Fruit fly (Drosophila melanogaster): ENCODE measurements around the gene Med.

Gene Med

DNA sequence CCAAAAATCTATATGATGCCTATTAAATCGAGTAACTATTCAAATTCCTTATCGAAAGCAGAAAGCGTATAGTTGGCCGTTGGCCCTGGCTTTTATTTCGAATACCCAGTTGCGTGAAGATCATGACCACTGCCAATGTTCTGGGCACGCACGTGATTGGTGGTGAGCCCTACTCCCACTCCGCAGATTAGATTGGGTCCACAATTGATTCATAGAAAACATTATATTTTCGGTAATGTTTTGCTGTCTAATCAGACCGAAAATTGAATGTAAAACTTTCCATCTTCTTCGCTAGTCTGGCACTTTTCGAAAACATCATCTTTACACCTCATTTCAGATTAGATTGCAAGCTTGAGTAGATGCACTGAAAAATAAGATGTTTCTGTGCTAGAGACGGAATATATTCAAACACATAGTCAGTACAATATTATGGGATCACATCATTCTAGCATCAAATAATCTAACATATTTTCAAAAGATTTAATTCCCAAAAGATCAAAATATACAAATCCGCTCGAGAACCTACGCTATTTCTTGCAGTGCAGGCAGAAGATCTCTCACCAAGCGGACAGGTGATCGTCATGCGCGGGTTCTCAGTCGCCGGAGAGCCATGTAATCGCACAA is 18.5 kb upstream of the Med start, which contains the start of gene CG1774 (continued):
- TF ChIP-seq tio (GFP tag; optimal IDR thresholded peaks at IDR 0.05) (no peak), wek (GFP tag; optimal IDR thresholded peaks at IDR 0.05) (peak; percentile 4), vfl (GFP tag; optimal IDR thresholded peaks at IDR 0.05) (peak; percentile 69), CG7357 (GFP tag; IDR thresholded peaks at IDR 0.05) (no peak), CG3281 (GFP tag; optimal IDR thresholded peaks at IDR 0.05) (peak; percentile 90), Poxn (GFP tag; IDR thresholded peaks at IDR 0.05) (peak; percentile 63), usp (GFP tag; optimal IDR thresholded peaks at IDR 0.05) (no peak), pb (GFP tag; optimal IDR thresholded peaks at IDR 0.05) (peak; percentile 45), sc (optimal IDR thresholded peaks at IDR 0.05) (no peak), sc (GFP tag; optimal IDR thresholded peaks at IDR 0.05) (no peak), fd3F (GFP tag; optimal IDR thresholded peaks at IDR 0.05) (peak; percentile 66), mld (GFP tag; IDR thresholded peaks at IDR 0.05; ENCODE audit: partially characterized antibody) (no peak), CG10462 (GFP tag; optimal IDR thresholded peaks at IDR 0.05) (peak; percentile 25), CG17802 (tag; optimal IDR thresholded peaks at IDR 0.05) (peak; percentile 32), CG8281 (tag; optimal IDR thresholded peaks at IDR 0.05) (peak; percentile 43), emc (GFP tag; optimal IDR thresholded peaks at IDR 0.05) (peak; percentile 66), Atf6 (GFP tag; IDR thresholded peaks at IDR 0.05) (peak; percentile 89), CG7372 (GFP tag; IDR thresholded peaks at IDR 0.05) (peak; percentile 61), CG1603 (tag; optimal IDR thresholded peaks at IDR 0.05) (peak; percentile 83), gem (tag; optimal IDR thresholded peaks at IDR 0.05) (peak; percentile 85), run (tag; optimal IDR thresholded peaks at IDR 0.05) (peak; percentile 46), btn (GFP tag; optimal IDR thresholded peaks at IDR 0.05) (peak; percentile 36), CG2129 (GFP tag; IDR thresholded peaks at IDR 0.05; ENCODE audit: partially characterized antibody) (no peak), BtbVII (GFP tag; optimal IDR thresholded peaks at IDR 0.05) (peak; percentile 80), CG14965 (GFP tag; optimal IDR thresholded peaks at IDR 0.05; ENCODE audit: borderline replicate concordance) (peak; percentile 10), CG4328 (GFP tag; optimal IDR thresholded peaks at IDR 0.05) (no peak), klu (GFP tag; IDR thresholded peaks at IDR 0.05) (0 out of 2 replicates have a peak, but pooled peaks have one; percentile 59), TFAM (GFP tag; optimal IDR thresholded peaks at IDR 0.05) (no peak), slou (GFP tag; optimal IDR thresholded peaks at IDR 0.05) (peak; percentile 33), so (GFP tag; IDR thresholded peaks at IDR 0.05) (peak; percentile 47; the same call in 1 of the 3 replicates), NfI (GFP tag; optimal IDR thresholded peaks at IDR 0.05) (peak; percentile 79), YL-1 (GFP tag; optimal IDR thresholded peaks at IDR 0.05) (peak; percentile 45), CG13424 (tag; optimal IDR thresholded peaks at IDR 0.05) (peak; percentile 72), ac (GFP tag; optimal IDR thresholded peaks at IDR 0.05) (no peak), ttk (GFP tag; IDR thresholded peaks at IDR 0.05) (peak; percentile 36; the same call in 1 of the 2 replicates), shn (GFP tag; optimal IDR thresholded peaks at IDR 0.05) (peak; percentile 22), CG4404 (GFP tag; IDR thresholded peaks at IDR 0.05) (peak; percentile 54), Ets65A (GFP tag) (peak; percentile 96), pzg (GFP tag; optimal IDR thresholded peaks at IDR 0.05) (peak; percentile 16), Myb (GFP tag; optimal IDR thresholded peaks at IDR 0.05) (peak; percentile 65), grau (tag; optimal IDR thresholded peaks at IDR 0.05) (peak; percentile 85), pita (GFP tag; optimal IDR thresholded peaks at IDR 0.05) (no peak), CG18262 (tag; optimal IDR thresholded peaks at IDR 0.05) (peak; percentile 66), CG9437 (GFP tag; optimal IDR thresholded peaks at IDR 0.05) (peak; percentile 33), CG14860 (GFP tag; IDR thresholded peaks at IDR 0.05; ENCODE audit: partially characterized antibody) (no peak), E2f2 (GFP tag; IDR thresholded peaks at IDR 0.05) (peak; percentile 44), Xbp1 (GFP tag; optimal IDR thresholded peaks at IDR 0.05) (peak; percentile 79), Max (GFP tag; optimal IDR thresholded peaks at IDR 0.05) (peak; percentile 68), CG9876 (GFP tag; optimal IDR thresholded peaks at IDR 0.05) (peak; percentile 71), CG11398 (GFP tag; optimal IDR thresholded peaks at IDR 0.05) (peak; percentile 34)
